Worm (Caenorhabditis elegans) whole organism, young adult: ENCODE measurements around the gene T11F8.12.
A peak's percentile ranks its signal among the peaks of the same experiment; 100 is the strongest.
"Not testable (repeated sequence)": the region's sequence is repeated elsewhere in the genome, so short reads cannot be mapped to it uniquely, and the experiment has no call there.

ENCODE experiments used
- B0019.2 ChIP-seq: fragments of 200-800 bp; sonication (Bioruptor generic); conservative IDR thresholded peaks from 2 replicates; pipeline ENCODE4 v1.3.6; 2022; ENCODE audit warnings: missing genetic modification reagents, missing genetic modification characterization, missing compliant biosample characterization
- B0336.3 ChIP-seq: fragments of 200-800 bp; sonication (Bioruptor generic); IDR thresholded peaks from 2 replicates; pipeline ENCODE4 v1.3.6; 2022; ENCODE audit warnings: missing genetic modification characterization, missing compliant biosample characterization
- D2030.7 ChIP-seq: fragments of 200-800 bp; sonication (Bioruptor generic); IDR thresholded peaks from 2 replicates; pipeline ENCODE4 v1.3.6; 2022; ENCODE audit warnings: missing genetic modification reagents, missing genetic modification characterization, missing compliant biosample characterization
- F10E7.11 ChIP-seq: sonication (generic microtip); optimal IDR thresholded peaks from 2 replicates; lab custom pipeline; 2017; ENCODE audit warnings: mild to moderate bottlenecking, missing genetic modification characterization, moderate library complexity, missing compliant biosample characterization
- F23B12.7 ChIP-seq: sonication (generic microtip); optimal IDR thresholded peaks from 2 replicates; lab custom pipeline; 2017; ENCODE audit warnings: missing genetic modification characterization, mild to moderate bottlenecking, missing compliant biosample characterization, antibody characterized with exemption, moderate library complexity; ENCODE audit not compliant: insufficient read depth
- F33H1.4 ChIP-seq: fragments of 200-800 bp; sonication (Bioruptor generic); IDR thresholded peaks from 2 replicates; pipeline ENCODE4 v1.3.6; 2022; ENCODE audit warnings: missing genetic modification reagents, missing genetic modification characterization, missing compliant biosample characterization
- T07F8.4 ChIP-seq: sonication (generic microtip); optimal IDR thresholded peaks from 2 replicates; lab custom pipeline; 2016; ENCODE audit warnings: mild to moderate bottlenecking, missing genetic modification characterization, moderate library complexity, missing compliant biosample characterization
- Y53G8AR.9 ChIP-seq: fragments of 200-800 bp; sonication (Bioruptor generic); conservative IDR thresholded peaks from 2 replicates; pipeline ENCODE4 v1.3.6; 2022; ENCODE audit warnings: missing genetic modification reagents, missing genetic modification characterization, missing compliant biosample characterization
- Y95B8A.8 ChIP-seq: fragments of 200-800 bp; sonication (Bioruptor generic); IDR thresholded peaks from 2 replicates; pipeline ENCODE4 v1.3.6; 2022; ENCODE audit warnings: missing genetic modification reagents, missing genetic modification characterization, missing compliant biosample characterization
- ZK185.1 ChIP-seq: sonication (generic microtip); optimal IDR thresholded peaks from 2 replicates; lab custom pipeline; 2016; ENCODE audit warnings: mild to moderate bottlenecking, missing genetic modification characterization, missing compliant biosample characterization; ENCODE audit not compliant: poor library complexity, severe bottlenecking
- attf-6 ChIP-seq: fragments of 200-800 bp; sonication (Bioruptor generic); IDR thresholded peaks from 2 replicates; pipeline ENCODE4 v1.3.6; 2022; ENCODE audit warnings: missing genetic modification reagents, missing genetic modification characterization, missing compliant biosample characterization
- bed-2 ChIP-seq: fragments of 200-800 bp; sonication (Bioruptor generic); IDR thresholded peaks from 2 replicates; pipeline ENCODE4 v1.3.6; 2022; ENCODE audit warnings: missing genetic modification reagents, missing genetic modification characterization, missing compliant biosample characterization
- ceh-91 ChIP-seq: fragments of 200-800 bp; sonication (Bioruptor generic); IDR thresholded peaks from 2 replicates; pipeline ENCODE4 v1.3.6; 2022; ENCODE audit warnings: missing genetic modification reagents, missing genetic modification characterization, missing compliant biosample characterization
- chd-7 ChIP-seq: sonication (generic microtip); optimal IDR thresholded peaks from 2 replicates; lab custom pipeline; 2016; ENCODE audit warnings: mild to moderate bottlenecking, missing genetic modification characterization, moderate library complexity, missing compliant biosample characterization
- dox-1 ChIP-seq: fragments of 200-800 bp; sonication (Bioruptor generic); IDR thresholded peaks from 2 replicates; pipeline ENCODE4 v1.3.6; 2022; ENCODE audit warnings: missing genetic modification reagents, missing genetic modification characterization, missing compliant biosample characterization
- efl-1 ChIP-seq: fragments of 150-350 bp; optimal IDR thresholded peaks from 2 replicates; lab custom pipeline; 2014; ENCODE audit warnings: missing biosample characterization, missing genetic modification reagents, missing genetic modification characterization
- egl-18 ChIP-seq: fragments of 200-800 bp; sonication (Bioruptor generic); IDR thresholded peaks from 2 replicates; pipeline ENCODE4 v1.3.6; 2022; ENCODE audit warnings: missing genetic modification reagents, missing genetic modification characterization, missing compliant biosample characterization
- egrh-3 ChIP-seq: fragments of 200-800 bp; sonication (Bioruptor generic); IDR thresholded peaks from 2 replicates; pipeline ENCODE4 v1.3.6; 2022; ENCODE audit warnings: missing genetic modification reagents, missing genetic modification characterization, missing compliant biosample characterization
- ekl-4 ChIP-seq: fragments of 200-800 bp; sonication (Bioruptor generic); IDR thresholded peaks from 2 replicates; pipeline ENCODE4 v1.3.6; 2022; ENCODE audit warnings: missing genetic modification reagents, missing genetic modification characterization, missing compliant biosample characterization
- hmg-1.2 ChIP-seq: fragments of 200-800 bp; sonication (Bioruptor generic); IDR thresholded peaks from 2 replicates; pipeline ENCODE4 v1.3.6; 2022; ENCODE audit warnings: missing genetic modification reagents, missing genetic modification characterization, missing compliant biosample characterization
- hmg-20 ChIP-seq: fragments of 200-800 bp; sonication (Bioruptor generic); IDR thresholded peaks from 2 replicates; pipeline ENCODE4 v1.3.6; 2022; ENCODE audit warnings: missing genetic modification reagents, missing genetic modification characterization, missing compliant biosample characterization
- hsf-1 ChIP-seq: fragments of 200-800 bp; sonication (Bioruptor generic); IDR thresholded peaks from 2 replicates; pipeline ENCODE4 v1.3.6; 2022; ENCODE audit warnings: missing genetic modification reagents, missing genetic modification characterization, missing compliant biosample characterization
- let-526 ChIP-seq: fragments of 200-800 bp; sonication (Bioruptor generic); IDR thresholded peaks from 2 replicates; pipeline ENCODE4 v1.3.6; 2022; ENCODE audit warnings: missing genetic modification reagents, missing genetic modification characterization, missing compliant biosample characterization
- lin-54 ChIP-seq: fragments of 200-800 bp; sonication (Bioruptor generic); optimal IDR thresholded peaks from 2 replicates; lab custom pipeline; 2018; ENCODE audit warnings: mild to moderate bottlenecking, missing genetic modification characterization, missing compliant biosample characterization
- lsl-1 ChIP-seq: fragments of 200-800 bp; sonication (Bioruptor generic); optimal IDR thresholded peaks from 2 replicates; lab custom pipeline; 2018; ENCODE audit warnings: mild to moderate bottlenecking, missing genetic modification characterization, moderate library complexity, missing compliant biosample characterization
- madf-3 ChIP-seq: fragments of 200-800 bp; sonication (Bioruptor generic); IDR thresholded peaks from 2 replicates; pipeline ENCODE4 v1.3.6; 2022; ENCODE audit warnings: missing genetic modification reagents, missing genetic modification characterization, missing compliant biosample characterization
- madf-6 ChIP-seq: fragments of 200-800 bp; sonication (Bioruptor generic); IDR thresholded peaks from 2 replicates; pipeline ENCODE4 v1.3.6; 2022; ENCODE audit warnings: missing genetic modification reagents, missing genetic modification characterization, missing compliant biosample characterization
- madf-8 ChIP-seq: fragments of 200-800 bp; sonication (Bioruptor generic); conservative IDR thresholded peaks from 2 replicates; pipeline ENCODE4 v1.3.6; 2022; ENCODE audit warnings: missing genetic modification reagents, missing genetic modification characterization, missing compliant biosample characterization
- mcd-1 ChIP-seq: fragments of 200-800 bp; sonication (Bioruptor generic); IDR thresholded peaks from 2 replicates; pipeline ENCODE4 v1.3.6; 2022; ENCODE audit warnings: missing genetic modification reagents, missing genetic modification characterization, missing compliant biosample characterization
- nfyb-1 ChIP-seq: fragments of 200-800 bp; sonication (Bioruptor generic); IDR thresholded peaks from 2 replicates; pipeline ENCODE4 v1.3.6; 2022; ENCODE audit warnings: missing genetic modification reagents, missing genetic modification characterization, missing compliant biosample characterization
- nhr-90 ChIP-seq: sonication (generic microtip); optimal IDR thresholded peaks from 2 replicates; lab custom pipeline; 2016; ENCODE audit warnings: missing genotype, mild to moderate bottlenecking, missing genetic modification characterization, missing compliant biosample characterization
- pbrm-1 ChIP-seq: fragments of 200-800 bp; sonication (Bioruptor generic); IDR thresholded peaks from 2 replicates; pipeline ENCODE4 v1.3.6; 2022; ENCODE audit warnings: missing genetic modification reagents, missing genetic modification characterization, missing compliant biosample characterization
- rcor-1 ChIP-seq: fragments of 200-800 bp; sonication (Bioruptor generic); IDR thresholded peaks from 2 replicates; pipeline ENCODE4 v1.3.6; 2022; ENCODE audit warnings: missing genetic modification reagents, missing genetic modification characterization, missing compliant biosample characterization
- repo-1 ChIP-seq: sonication (generic microtip); optimal IDR thresholded peaks from 2 replicates; lab custom pipeline; 2017; ENCODE audit warnings: mild to moderate bottlenecking, missing genetic modification characterization, missing compliant biosample characterization
- rpc-1 ChIP-seq, 2 experiments: fragments of 150-350 bp in 1 of 2; sonication (generic microtip) in 1 of 2; optimal IDR thresholded peaks; 2 replicates each; lab custom pipeline; 2014 to 2018; ENCODE audit warnings: missing biosample characterization in 1 of 2, missing genetic modification characterization in 1 of 2, missing genetic modification reagents in 1 of 2, missing genotype in 1 of 2
- snpc-4 ChIP-seq, 5 experiments: fragments of 150-350 bp in 1 of 5; sonication (generic microtip) in 4 of 5; optimal IDR thresholded peaks; 2 replicates each; lab custom pipeline; 2014 to 2018; ENCODE audit warnings: missing genetic modification characterization in 5 of 5, missing biosample characterization in 3 of 5, antibody characterized with exemption in 2 of 5, mild to moderate bottlenecking in 2 of 5, missing compliant biosample characterization in 2 of 5, missing genotype in 2 of 5, moderate library complexity in 2 of 5, missing genetic modification reagents in 1 of 5
- tbp1 ChIP-seq: fragments of 200-800 bp; sonication (Bioruptor generic); optimal IDR thresholded peaks from 2 replicates; lab custom pipeline; 2018; ENCODE audit warnings: mild to moderate bottlenecking, missing genetic modification characterization, missing compliant biosample characterization
- tlf-1 ChIP-seq: fragments of 200-800 bp; sonication (Bioruptor generic); optimal IDR thresholded peaks from 2 replicates; lab custom pipeline; 2018; ENCODE audit warnings: mild to moderate bottlenecking, missing genetic modification characterization, missing compliant biosample characterization
- xnd-1 ChIP-seq: sonication (generic microtip); optimal IDR thresholded peaks from 2 replicates; lab custom pipeline; 2016; ENCODE audit warnings: missing genotype, missing genetic modification reagents, missing genetic modification characterization, missing compliant biosample characterization
- zfh-2 ChIP-seq: fragments of 200-800 bp; sonication (Bioruptor generic); conservative IDR thresholded peaks from 2 replicates; pipeline ENCODE4 v1.3.6; 2022; ENCODE audit warnings: missing genetic modification reagents, missing genetic modification characterization, missing compliant biosample characterization
- ztf-18 ChIP-seq: sonication (generic microtip); optimal IDR thresholded peaks from 2 replicates; lab custom pipeline; 2016; ENCODE audit warnings: missing genotype, mild to moderate bottlenecking, missing genetic modification characterization, missing compliant biosample characterization

The T11F8.12 gene

ce11 chrIV:5491054-5491453 lies 8.9 kb upstream of the T11F8.12 start, which contains the start of gene B0273.115:
TSS of gene B0273.115 (minus strand) at chrIV:5491154.
- not testable (repeated sequence) for TF ChIP-seq F10E7.11 (tag; lab: Kevin White, UChicago); nfyb-1 (GFP tag; lab: Robert Waterston, UW); B0019.2 (GFP tag; lab: Robert Waterston, UW)
- TF ChIP-seq, all 124 proteins: peak for 0; not testable (repeated sequence) for 124

ce11 chrIV:5486208-5486731 lies 4.1 kb upstream of the T11F8.12 start, which contains the start of the genes snpc-3.1 and puf-7:
TSS of gene snpc-3.1 (minus strand) at chrIV:5486258.
TSS of gene puf-7 (plus strand) at chrIV:5486713.
- peak; percentile 23 for TF ChIP-seq lin-54
- not testable (repeated sequence) for TF ChIP-seq snpc-4 (GFP tag; optimal IDR thresholded peaks at IDR 0.05; lab: Kevin White, UChicago)
- TF ChIP-seq snpc-4 (tag; optimal IDR thresholded peaks at IDR 0.05; lab: Kevin White, UChicago) = peak in 1 of 4 experiments; percentile 78
- TF ChIP-seq F33H1.4 (GFP tag; lab: Robert Waterston, UW) = peak; percentile 97
- peak; percentile 89 for TF ChIP-seq madf-8 (GFP tag; lab: Robert Waterston, UW)
- TF ChIP-seq madf-6 (GFP tag; lab: Robert Waterston, UW) = peak; percentile 98
- TF ChIP-seq efl-1 (GFP tag; lab: Kevin White, UChicago) = peak; percentile 42
- peak; percentile 90 for TF ChIP-seq xnd-1
- TF ChIP-seq D2030.7 = peak; percentile 78
- peak; percentile 45; the same call in 1 of the 2 replicates for TF ChIP-seq Y53G8AR.9 (GFP tag; lab: Robert Waterston, UW)
- TF ChIP-seq bed-2 (GFP tag; lab: Robert Waterston, UW) = 0 out of 2 replicates have a peak, but pooled peaks have one; percentile 16
- peak; percentile 37 for TF ChIP-seq hmg-1.2 (GFP tag; lab: Robert Waterston, UW)
- TF ChIP-seq madf-3 (GFP tag; lab: Robert Waterston, UW) = 0 out of 2 replicates have a peak, but pooled peaks have one; percentile 46
- peak; percentile 34; the same call in 1 of the 2 replicates for TF ChIP-seq hsf-1
- TF ChIP-seq Y95B8A.8 = peak; percentile 44; the same call in 1 of the 2 replicates
- peak; percentile 88 for TF ChIP-seq ceh-91 (GFP tag; lab: Robert Waterston, UW)
- TF ChIP-seq ekl-4 (GFP tag; lab: Robert Waterston, UW) = peak; percentile 24; the same call in 1 of the 2 replicates
- peak; percentile 77 for TF ChIP-seq dox-1 (GFP tag; lab: Robert Waterston, UW)
- peak; percentile 84 for TF ChIP-seq lsl-1 (GFP tag; lab: Kevin White, UChicago)
- peak; percentile 65; the same call in 1 of the 2 replicates for TF ChIP-seq attf-6 (GFP tag; lab: Robert Waterston, UW)
- TF ChIP-seq rcor-1 (GFP tag; lab: Robert Waterston, UW) = peak; percentile 37; the same call in 1 of the 2 replicates
- TF ChIP-seq pbrm-1 (GFP tag; lab: Robert Waterston, UW) = peak; percentile 30; the same call in 1 of the 2 replicates
- peak; percentile 55; the same call in 1 of the 2 replicates for TF ChIP-seq mcd-1 (GFP tag; lab: Robert Waterston, UW)

- TF ChIP-seq hmg-20 (GFP tag; lab: Robert Waterston, UW) (no peak), egl-18 (no peak), ZK185.1 (no peak), tbp1 (GFP tag; lab: Kevin White, UChicago) (no peak), rpc-1 (optimal IDR thresholded peaks at IDR 0.05; lab: Kevin White, UChicago) (no peak), rpc-1 (tag; optimal IDR thresholded peaks at IDR 0.05; lab: Kevin White, UChicago) (no peak), chd-7 (tag; lab: Kevin White, UChicago) (no peak), tlf-1 (GFP tag; lab: Kevin White, UChicago) (no peak), F33H1.4 (GFP tag; lab: Robert Waterston, UW) (no peak), nhr-90 (no peak), T07F8.4 (tag; lab: Kevin White, UChicago) (no peak), egrh-3 (GFP tag; lab: Robert Waterston, UW) (no peak), let-526 (no peak), B0336.3 (GFP tag; lab: Robert Waterston, UW) (no peak), F23B12.7 (no peak), ztf-18 (tag; lab: Kevin White, UChicago) (no peak), D2030.7 (no peak), repo-1 (tag; lab: Kevin White, UChicago) (no peak), zfh-2 (GFP tag; lab: Robert Waterston, UW) (no peak)
Measured at ce11 chrIV:5482723-5483122, 592 bp upstream of the T11F8.12 start, which contains the start of gene T11F8.5. TSS of gene T11F8.5 (plus strand) at chrIV:5483023.
